Fruit fly (Drosophila melanogaster): ENCODE measurements around the gene CG2004.

The CG2004 gene

DNA sequence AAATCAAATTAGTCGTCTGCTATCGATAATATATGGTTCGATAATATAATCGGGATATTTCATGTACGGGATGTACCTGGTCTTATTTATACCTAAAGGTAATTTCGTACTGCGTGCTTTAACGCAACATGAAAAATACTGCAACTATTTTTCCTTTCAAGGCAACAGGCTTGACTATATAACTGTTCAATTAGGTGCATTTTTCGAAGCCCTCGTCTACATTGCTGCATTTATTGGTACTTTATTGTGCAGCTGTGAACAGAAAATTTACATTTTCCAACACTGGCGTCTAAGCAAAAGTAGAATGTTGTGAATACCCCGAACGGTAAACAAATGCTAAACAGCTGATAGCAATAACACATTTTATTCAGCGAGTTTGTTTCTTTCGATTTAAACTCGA lies 24.7 kb downstream of the CG2004 start, which contains the start of the genes Ppt1 and Ogg1 (continued):
- TF ChIP-seq zfh1 (GFP tag; IDR thresholded peaks at IDR 0.05) (peak; percentile 52; the same call in 2 of the 3 replicates), CG8944 (GFP tag; optimal IDR thresholded peaks at IDR 0.05) (peak; percentile 54), CG14014 (GFP tag; IDR thresholded peaks at IDR 0.05) (peak; percentile 54; the same call in 1 of the 2 replicates), mirr (GFP tag; optimal IDR thresholded peaks at IDR 0.05) (no peak), CG10209 (GFP tag; optimal IDR thresholded peaks at IDR 0.05) (peak; percentile 32), fd96Cb (tag; optimal IDR thresholded peaks at IDR 0.05) (no peak), TFAM (GFP tag; optimal IDR thresholded peaks at IDR 0.05) (no peak), sim (GFP tag; IDR thresholded peaks at IDR 0.05) (no peak), chinmo (GFP tag; IDR thresholded peaks at IDR 0.05; ENCODE audit: partially characterized antibody) (no peak), CG2889 (GFP tag; IDR thresholded peaks at IDR 0.05) (no peak), HLHmδ (GFP tag; optimal IDR thresholded peaks at IDR 0.05) (no peak), ttk (GFP tag; IDR thresholded peaks at IDR 0.05) (no peak), lab (GFP tag; optimal IDR thresholded peaks at IDR 0.05) (peak; percentile 58), gfzf (GFP tag; optimal IDR thresholded peaks at IDR 0.05) (peak; percentile 54), yki (optimal IDR thresholded peaks at IDR 0.05) (no peak), Oaz (GFP tag; IDR thresholded peaks at IDR 0.05) (no peak), Dip2 (GFP tag; IDR thresholded peaks at IDR 0.05) (no peak), Tbp (GFP tag; optimal IDR thresholded peaks at IDR 0.05) (no peak), insv (GFP tag; optimal IDR thresholded peaks at IDR 0.05) (no peak), CG3726 (GFP tag; IDR thresholded peaks at IDR 0.05) (no peak), kni (GFP tag; optimal IDR thresholded peaks at IDR 0.05) (no peak), ranshi (GFP tag; IDR thresholded peaks at IDR 0.05) (0 out of 2 replicates have a peak, but pooled peaks have one; percentile 44), al (GFP tag; IDR thresholded peaks at IDR 0.05) (0 out of 2 replicates have a peak, but pooled peaks have one; percentile 22), twi (tag; optimal IDR thresholded peaks at IDR 0.05) (peak; percentile 30), vvl (GFP tag; IDR thresholded peaks at IDR 0.05) (peak; percentile 70), CG13894 (tag; optimal IDR thresholded peaks at IDR 0.05) (peak; percentile 48), ci (GFP tag; IDR thresholded peaks at IDR 0.05) (0 out of 3 replicates have a peak, but pooled peaks have one; percentile 29), CG12769 (tag; optimal IDR thresholded peaks at IDR 0.05) (peak; percentile 45), CG16779 (GFP tag; IDR thresholded peaks at IDR 0.05) (no peak), CG15514 (GFP tag; optimal IDR thresholded peaks at IDR 0.05) (peak; percentile 83), zf30C (GFP tag; optimal IDR thresholded peaks at IDR 0.05) (no peak), Sry-β (GFP tag; optimal IDR thresholded peaks at IDR 0.05) (no peak), disco-r (GFP tag; optimal IDR thresholded peaks at IDR 0.05) (no peak), Fer3 (tag; optimal IDR thresholded peaks at IDR 0.05) (peak; percentile 13), cad (GFP tag; optimal IDR thresholded peaks at IDR 0.05) (no peak), croc (GFP tag; conservative IDR thresholded peaks at IDR 0.05) (no peak), CG8388 (GFP tag; optimal IDR thresholded peaks at IDR 0.05) (peak; percentile 1), sc (optimal IDR thresholded peaks at IDR 0.05) (no peak), sc (GFP tag; optimal IDR thresholded peaks at IDR 0.05) (no peak), caup (GFP tag; optimal IDR thresholded peaks at IDR 0.05; ENCODE audit: severe bottlenecking) (peak; percentile 59), Adf1 (GFP tag; IDR thresholded peaks at IDR 0.05) (no peak), nom (GFP tag; optimal IDR thresholded peaks at IDR 0.05) (peak; percentile 19), CG7745 (tag; optimal IDR thresholded peaks at IDR 0.05) (no peak), Dll (GFP tag; IDR thresholded peaks at IDR 0.05; ENCODE audit: partially characterized antibody) (peak; percentile 75), CG1529 (GFP tag; optimal IDR thresholded peaks at IDR 0.05) (no peak), CG5953 (GFP tag; IDR thresholded peaks at IDR 0.05) (no peak), CG14710 (tag; optimal IDR thresholded peaks at IDR 0.05) (peak; percentile 67), Drgx (GFP tag; IDR thresholded peaks at IDR 0.05) (peak; percentile 38; the same call in 1 of the 2 replicates), CG7963 (GFP tag; IDR thresholded peaks at IDR 0.05; ENCODE audit: partially characterized antibody) (no peak), gcm (GFP tag; optimal IDR thresholded peaks at IDR 0.05) (peak; percentile 10), bcd (GFP tag; optimal IDR thresholded peaks at IDR 0.05) (no peak)

Measured in whole organism, embryonic.